Worm (Caenorhabditis elegans) whole organism, L4/young adult: ENCODE data around the gene F59G1.4.

ENCODE experiments used
- W03F9.2 ChIP-seq: fragments of 150-350 bp; optimal IDR thresholded peaks from 2 replicates; lab custom pipeline; 2014; ENCODE audit warnings: missing biosample characterization, missing genetic modification characterization
- dao-5 ChIP-seq: sonication (generic microtip); optimal IDR thresholded peaks from 2 replicates; lab custom pipeline; 2016; ENCODE audit warnings: missing genotype, missing genetic modification characterization, moderate library complexity, missing compliant biosample characterization
- him-1 ChIP-seq: sonication (generic microtip); optimal IDR thresholded peaks from 2 replicates; lab custom pipeline; 2016; ENCODE audit warnings: missing genotype, missing genetic modification reagents, missing genetic modification characterization, missing compliant biosample characterization

- TF ChIP-seq W03F9.2 (tag; lab: Kevin White, UChicago) (no peak), him-1 (tag; lab: Kevin White, UChicago) (no peak), dao-5 (no peak)
Observed at ce11 chrII:5860621-5861020, 35.3 kb upstream of the F59G1.4 start.
